Worm (Caenorhabditis elegans) whole organism, L1 larva: ENCODE data around the gene mab-23.

Source experiments
- efl-3 ChIP-seq: fragments of 200-800 bp; sonication (Bioruptor generic); optimal IDR thresholded peaks from 2 replicates; lab custom pipeline; 2018; ENCODE audit warnings: mild to moderate bottlenecking, missing genetic modification characterization, missing compliant biosample characterization
- mab-9 ChIP-seq: fragments of 200-800 bp; sonication (Bioruptor generic); IDR thresholded peaks from 2 replicates; pipeline ENCODE4 v1.3.6; 2022; ENCODE audit warnings: missing genetic modification reagents, missing genetic modification characterization, missing compliant biosample characterization
- nhr-11 ChIP-seq: fragments of 150-350 bp; optimal IDR thresholded peaks from 2 replicates; lab custom pipeline; 2014; ENCODE audit warnings: missing biosample characterization, missing genetic modification characterization
- nhr-12 ChIP-seq: sonication (generic microtip); optimal IDR thresholded peaks from 2 replicates; lab custom pipeline; 2017; ENCODE audit warnings: missing biosample characterization, missing genetic modification characterization
- nhr-28 ChIP-seq: fragments of 150-350 bp; optimal IDR thresholded peaks from 2 replicates; lab custom pipeline; 2014; ENCODE audit warnings: missing biosample characterization, missing genetic modification characterization
- nhr-85 ChIP-seq: sonication (generic microtip); peaks from one replicate; lab custom pipeline; 2016; ENCODE audit warnings: missing genetic modification characterization, inconsistent platforms, missing compliant biosample characterization

ce11 chrV:10592479-10592878, 40.4 kb upstream of the mab-23 start, which contains the start of gene T21C9.9:
- TF ChIP-seq nhr-85 (tag; lab: Kevin White, UChicago) (no peak), mab-9 (GFP tag; lab: Robert Waterston, UW) (no peak), nhr-28 (no peak), nhr-11 (no peak), efl-3 (no peak), nhr-12 (tag; lab: Kevin White, UChicago) (no peak)
